Fruit fly (Drosophila melanogaster) whole organism, wandering third instar larva: ENCODE data around the gene Noa36.
A peak's percentile ranks its signal among the peaks of the same experiment; 100 is the strongest.

Experiments used
- Abd-B ChIP-seq: fragments of >200 bp; optimal IDR thresholded peaks from 2 replicates; lab custom pipeline; 2017; ENCODE audit warnings: missing biosample characterization, missing genetic modification characterization
- CG32264 ChIP-seq: fragments of 200-800 bp; sonication (Bioruptor generic); optimal IDR thresholded peaks from 2 replicates; lab custom pipeline; 2016; ENCODE audit warnings: missing biosample characterization, missing genetic modification characterization
- CG9705 ChIP-seq: fragments of 200-800 bp; sonication (Bioruptor generic); optimal IDR thresholded peaks from 2 replicates; lab custom pipeline; 2018; ENCODE audit warnings: missing biosample characterization, mild to moderate bottlenecking, missing genetic modification characterization
- CrebA ChIP-seq: fragments of 200-800 bp; sonication (Bioruptor generic); optimal IDR thresholded peaks from 2 replicates; lab custom pipeline; 2016; ENCODE audit warnings: missing biosample characterization, mild to moderate bottlenecking, missing genetic modification characterization, borderline replicate concordance
- Dfd ChIP-seq: fragments of >200 bp; optimal IDR thresholded peaks from 2 replicates; lab custom pipeline; 2017; ENCODE audit warnings: missing biosample characterization, missing genetic modification characterization
- Dif ChIP-seq: fragments of 200-275, 200-300 bp; sonication (Bioruptor generic); optimal IDR thresholded peaks from 2 replicates; lab custom pipeline; 2018; ENCODE audit warnings: missing biosample characterization, missing genetic modification characterization; ENCODE audit not compliant: partially characterized antibody
- GATAd ChIP-seq: sonication (Bioruptor generic); optimal IDR thresholded peaks from 2 replicates; lab custom pipeline; 2016; ENCODE audit warnings: missing biosample characterization, missing genetic modification characterization
- HLH106 ChIP-seq: fragments of 200-800 bp; optimal IDR thresholded peaks from 3 replicates; lab custom pipeline; 2019; ENCODE audit warnings: missing biosample characterization, mild to moderate bottlenecking, missing genetic modification characterization, moderate library complexity
- Hnf4 ChIP-seq: fragments of 200-800 bp; sonication (Bioruptor generic); optimal IDR thresholded peaks from 2 replicates; lab custom pipeline; 2016; ENCODE audit warnings: missing biosample characterization, mild to moderate bottlenecking, missing genetic modification characterization
- Hr78 ChIP-seq: fragments of >200 bp; optimal IDR thresholded peaks from 2 replicates; lab custom pipeline; 2017; ENCODE audit warnings: missing biosample characterization, missing genetic modification characterization
- Hr83 ChIP-seq: fragments of 200-300 bp; sonication (Bioruptor generic); optimal IDR thresholded peaks from 2 replicates; lab custom pipeline; 2016; ENCODE audit warnings: missing biosample characterization, mild to moderate bottlenecking, missing genetic modification characterization, moderate library complexity; ENCODE audit not compliant: poor library complexity, severe bottlenecking
- Jra ChIP-seq: sonication (Bioruptor generic); optimal IDR thresholded peaks from 2 replicates; lab custom pipeline; 2016; ENCODE audit warnings: missing biosample characterization, missing genetic modification characterization
- Mio ChIP-seq: sonication (Bioruptor generic); optimal IDR thresholded peaks from 2 replicates; lab custom pipeline; 2016; ENCODE audit warnings: missing biosample characterization, missing genetic modification characterization
- Myc ChIP-seq: fragments of >200 bp; optimal IDR thresholded peaks from 2 replicates; lab custom pipeline; 2017
- N ChIP-seq: fragments of >200 bp; optimal IDR thresholded peaks from 2 replicates; lab custom pipeline; 2018; ENCODE audit warnings: missing biosample characterization, missing external identifiers, missing genetic modification characterization
- OdsH ChIP-seq: fragments of 200-800 bp; sonication (Bioruptor generic); optimal IDR thresholded peaks from 2 replicates; lab custom pipeline; 2016; ENCODE audit warnings: missing biosample characterization, mild to moderate bottlenecking, missing genetic modification characterization
- Rel ChIP-seq, 2 experiments: fragments of 200-800 bp; sonication (Bioruptor generic) in 1 of 2; optimal IDR thresholded peaks; 2 replicates in 1 of 2; 3 replicates in 1 of 2; lab custom pipeline; 2016 to 2019; ENCODE audit warnings: mild to moderate bottlenecking in 2 of 2, missing biosample characterization in 2 of 2, missing genetic modification characterization in 2 of 2, moderate library complexity in 1 of 2
- Sp1 ChIP-seq: fragments of 200-800 bp; sonication (Bioruptor generic); optimal IDR thresholded peaks from 3 replicates; lab custom pipeline; 2019; ENCODE audit warnings: missing biosample characterization, mild to moderate bottlenecking, missing genetic modification characterization, moderate library complexity
- Vsx2 ChIP-seq: fragments of 200-300, 225-300 bp; sonication (Bioruptor generic); optimal IDR thresholded peaks from 2 replicates; lab custom pipeline; 2018; ENCODE audit warnings: missing biosample characterization, missing genetic modification characterization; ENCODE audit not compliant: partially characterized antibody
- br ChIP-seq: fragments of 200-800 bp; sonication (Bioruptor generic); optimal IDR thresholded peaks from 2 replicates; lab custom pipeline; 2016; ENCODE audit warnings: missing biosample characterization, missing genetic modification characterization
- brk ChIP-seq: fragments of 200-800 bp; sonication (Bioruptor generic); optimal IDR thresholded peaks from 2 replicates; lab custom pipeline; 2016; ENCODE audit warnings: missing biosample characterization, mild to moderate bottlenecking, missing genetic modification characterization
- dl ChIP-seq, 2 experiments: fragments of 175-275, 200-275 bp in 1 of 2; fragments of 200-275 bp in 1 of 2; sonication (Bioruptor generic); optimal IDR thresholded peaks; lab custom pipeline; 2018; ENCODE audit warnings: mild to moderate bottlenecking in 2 of 2, missing biosample characterization in 2 of 2, missing genetic modification characterization in 2 of 2, moderate library complexity in 2 of 2; ENCODE audit not compliant: partially characterized antibody in 2 of 2, insufficient read depth in 1 of 2
- dmrt93B ChIP-seq: fragments of 200-800 bp; sonication (Bioruptor generic); optimal IDR thresholded peaks from 2 replicates; lab custom pipeline; 2018; ENCODE audit warnings: missing biosample characterization, mild to moderate bottlenecking, missing genetic modification characterization
- dsf ChIP-seq: sonication (Bioruptor generic); optimal IDR thresholded peaks from 2 replicates; lab custom pipeline; 2016; ENCODE audit warnings: missing biosample characterization, missing genetic modification characterization, borderline replicate concordance
- ey ChIP-seq: fragments of 200-800 bp; sonication (Bioruptor generic); optimal IDR thresholded peaks from 2 replicates; lab custom pipeline; 2016; ENCODE audit warnings: missing biosample characterization, missing genetic modification characterization
- foxo ChIP-seq, 2 experiments: fragments of 200-800 bp; sonication (Bioruptor generic); optimal IDR thresholded peaks; 2 replicates in 1 of 2; 3 replicates in 1 of 2; lab custom pipeline; 2016 to 2017; ENCODE audit warnings: missing biosample characterization in 2 of 2, missing genetic modification characterization in 2 of 2
- fru ChIP-seq: fragments of 200-800 bp; sonication (Bioruptor generic); optimal IDR thresholded peaks from 3 replicates; lab custom pipeline; 2016; ENCODE audit warnings: missing biosample characterization, mild to moderate bottlenecking, missing genetic modification characterization
- h ChIP-seq: fragments of 200-800 bp; sonication (Bioruptor generic); optimal IDR thresholded peaks from 3 replicates; lab custom pipeline; 2016; ENCODE audit warnings: missing biosample characterization, mild to moderate bottlenecking, missing genetic modification characterization
- jim ChIP-seq: fragments of 175-275, 200-325 bp; sonication (Bioruptor generic); optimal IDR thresholded peaks from 2 replicates; lab custom pipeline; 2016; ENCODE audit warnings: missing biosample characterization, mild to moderate bottlenecking, missing genetic modification characterization
- lola ChIP-seq: fragments of >200 bp; optimal IDR thresholded peaks from 2 replicates; lab custom pipeline; 2017; ENCODE audit warnings: missing biosample characterization, missing genetic modification characterization
- pan ChIP-seq: fragments of >200 bp; optimal IDR thresholded peaks from 2 replicates; lab custom pipeline; 2017
- psq ChIP-seq: fragments of 200-800 bp; sonication (Bioruptor generic); optimal IDR thresholded peaks from 3 replicates; lab custom pipeline; 2017; ENCODE audit warnings: missing biosample characterization, mild to moderate bottlenecking, missing genetic modification characterization, moderate library complexity
- rgr ChIP-seq: fragments of 200-800 bp; sonication (Bioruptor generic); optimal IDR thresholded peaks from 3 replicates; lab custom pipeline; 2016; ENCODE audit warnings: missing biosample characterization, mild to moderate bottlenecking, missing genetic modification characterization
- sage ChIP-seq: fragments of 200-800 bp; sonication (Bioruptor generic); optimal IDR thresholded peaks from 2 replicates; lab custom pipeline; 2016; ENCODE audit warnings: missing biosample characterization, mild to moderate bottlenecking, missing genetic modification characterization
- sv ChIP-seq: fragments of 200-800 bp; sonication (Bioruptor generic); optimal IDR thresholded peaks from 3 replicates; lab custom pipeline; 2016; ENCODE audit warnings: missing biosample characterization, missing genetic modification characterization
- tai ChIP-seq: sonication (Bioruptor generic); optimal IDR thresholded peaks from 2 replicates; lab custom pipeline; 2016; ENCODE audit warnings: missing biosample characterization, missing genetic modification characterization
- usp ChIP-seq: fragments of >200 bp; optimal IDR thresholded peaks from 2 replicates; lab custom pipeline; 2017; ENCODE audit warnings: missing biosample characterization, missing genetic modification characterization
- woc ChIP-seq: sonication (Bioruptor generic); optimal IDR thresholded peaks from 2 replicates; lab custom pipeline; 2016; ENCODE audit warnings: missing biosample characterization, mild to moderate bottlenecking, missing genetic modification characterization

Noa36 gene

DNA sequence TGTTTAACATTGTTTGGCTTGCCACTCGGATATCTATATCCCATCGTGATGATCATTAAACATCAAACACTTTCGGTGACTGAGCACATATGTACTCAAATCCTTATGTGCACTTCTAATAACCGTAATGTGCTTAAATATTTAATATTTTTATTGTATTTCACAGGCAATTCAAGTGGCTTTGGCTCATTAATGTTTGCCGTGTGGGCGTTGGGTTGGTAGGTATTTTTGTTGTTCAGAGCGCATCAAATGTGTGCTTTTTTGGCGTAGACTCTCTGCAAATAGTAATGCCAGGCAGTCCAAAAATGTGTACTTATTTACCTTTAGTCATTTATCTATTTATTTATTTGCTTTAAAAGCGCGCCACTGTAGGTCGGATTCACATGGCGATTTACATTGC, 12.1 kb downstream of the Noa36 start (continued):
- TF ChIP-seq brk (no peak), sv (peak; percentile 8), Dfd (GFP tag; lab: Kevin White, UChicago) (no peak), CG32264 (GFP tag; lab: Kevin White, UChicago) (no peak), fru (peak; percentile 24), Hr83 (GFP tag; lab: Kevin White, UChicago) (peak; percentile 31)
- TF ChIP-seq, all 38 proteins: peak for 8

dm6 chr3R:28586224-28586623, 12.9 kb downstream of the Noa36 start:
- TF ChIP-seq OdsH (GFP tag; lab: Kevin White, UChicago): no peak
- no peak for TF ChIP-seq h
- no peak for TF ChIP-seq psq
- TF ChIP-seq CG32264 (GFP tag; lab: Kevin White, UChicago): no peak
- TF ChIP-seq, all 38 proteins: peak for 0

DNA sequence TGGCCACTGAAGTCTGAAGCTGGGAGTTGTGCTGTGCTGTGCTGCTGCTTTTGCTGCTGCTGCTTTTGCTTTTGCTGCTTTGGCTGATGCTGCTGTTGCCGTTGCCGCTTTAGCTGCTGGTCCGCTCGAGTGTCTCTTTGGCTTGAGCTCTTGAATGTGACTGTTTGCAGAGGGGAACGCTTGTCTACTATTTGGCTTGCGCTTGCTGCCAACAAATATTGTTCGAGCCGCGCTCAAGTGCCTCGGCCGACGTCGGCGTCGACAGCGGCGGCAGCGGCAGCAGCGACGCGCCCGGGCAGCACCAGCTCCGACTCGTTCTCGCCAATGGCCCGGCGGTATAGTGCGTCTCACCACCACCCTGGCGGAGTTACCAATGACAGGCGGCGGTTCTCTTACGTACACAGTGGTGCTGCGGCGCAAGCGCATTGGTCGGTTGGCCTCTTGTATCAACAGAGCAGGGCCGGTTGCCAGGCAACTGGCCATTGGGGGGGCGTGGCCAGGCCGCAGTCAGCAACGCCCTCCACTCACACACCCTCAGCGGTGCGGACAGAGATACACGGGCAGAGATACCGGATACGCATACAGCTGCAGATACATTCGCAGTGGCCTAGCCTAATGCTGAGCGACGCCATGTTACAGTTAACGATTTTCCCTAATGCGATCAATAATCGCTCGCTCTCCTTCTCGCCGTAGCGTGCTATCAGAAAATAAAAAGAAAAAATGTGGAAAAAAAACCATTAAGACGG, 13.8 kb downstream of the Noa36 start, which contains the start of gene fkh:
Gene fkh, minus strand, starts transcription at position 189 of the 746 bp plus-strand sequence.
- TF ChIP-seq psq (peak; percentile 92), lola (GFP tag; lab: Kevin White, UChicago) (no peak), dmrt93B (peak; percentile 91), OdsH (GFP tag; lab: Kevin White, UChicago) (peak; percentile 98), Hr78 (no peak), Dfd (GFP tag; lab: Kevin White, UChicago) (no peak), CrebA (GFP tag; lab: Kevin White, UChicago) (peak; percentile 36), h (peak; percentile 98), CG9705 (peak; percentile 88), GATAd (GFP tag; lab: Kevin White, UChicago) (peak; percentile 94), brk (peak; percentile 97), rgr (peak; percentile 99), tai (GFP tag; lab: Kevin White, UChicago) (peak; percentile 98), CG32264 (GFP tag; lab: Kevin White, UChicago) (peak; percentile 97), fru (peak; percentile 95), ey (GFP tag; lab: Kevin White, UChicago) (peak; percentile 90), dsf (GFP tag; lab: Kevin White, UChicago) (peak; percentile 95), Myc (no peak), Mio (GFP tag; lab: Kevin White, UChicago) (peak; percentile 87), jim (peak; percentile 97), Jra (GFP tag; lab: Kevin White, UChicago) (peak; percentile 99), Rel (GFP tag; optimal IDR thresholded peaks at IDR 0.05; lab: Kevin White, UChicago) (peak; percentile 83), Rel (tag; optimal IDR thresholded peaks at IDR 0.05; lab: Kevin White, UChicago) (peak; percentile 49), sage (GFP tag; lab: Kevin White, UChicago) (peak; percentile 55), foxo (GFP tag; optimal IDR thresholded peaks at IDR 0.05; lab: Kevin White, UChicago) (peak; percentile 86 to 97), Hr83 (GFP tag; lab: Kevin White, UChicago) (peak; percentile 100), usp (GFP tag; lab: Kevin White, UChicago) (no peak), HLH106 (tag; lab: Kevin White, UChicago) (peak; percentile 67), N (GFP tag; lab: Kevin White, UChicago) (no peak), Abd-B (GFP tag; lab: Kevin White, UChicago) (no peak), Hnf4 (peak; percentile 99), Vsx2 (peak; percentile 71), Dif (GFP tag; lab: Kevin White, UChicago) (peak; percentile 66), woc (peak; percentile 54), sv (peak; percentile 56), pan (lab: Kevin White, UChicago) (no peak), Sp1 (GFP tag; lab: Kevin White, UChicago) (peak; percentile 83), dl (GFP tag; optimal IDR thresholded peaks at IDR 0.05; lab: Kevin White, UChicago; ENCODE audit: insufficient read depth in 1 of 2, partially characterized antibody in 2 of 2) (peak in 1 of 2 experiments; percentile 53), br (GFP tag; lab: Kevin White, UChicago) (peak; percentile 98)
